Worm (Caenorhabditis elegans): ENCODE data around the gene nhr-61.

Gene nhr-61

DNA sequence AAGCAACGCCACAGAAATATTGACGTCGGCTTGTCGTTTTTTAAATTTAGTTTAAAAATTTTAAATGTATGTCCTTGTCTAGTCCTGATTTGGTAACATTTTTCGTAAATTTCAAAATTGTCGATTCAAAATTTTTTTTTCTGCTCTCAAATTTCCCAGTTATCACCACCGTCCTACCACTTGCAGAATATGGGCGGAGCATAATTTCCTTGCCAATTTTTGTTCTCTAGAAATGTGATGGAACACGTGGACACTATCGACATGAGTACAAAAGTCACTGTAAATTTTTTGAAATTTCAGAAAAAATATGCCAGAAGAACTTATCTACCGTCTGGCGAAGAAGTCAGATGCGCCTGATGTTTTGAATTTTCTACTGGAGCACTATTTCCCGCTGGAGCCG, 36.9 kb upstream of the nhr-61 start, which contains the start of gene R05H10.7:
TSS of gene R05H10.7 (plus strand) at position 301 of the 400 bp plus-strand sequence.
- no peak for TF ChIP-seq Y79H2A.3 (GFP tag; conservative IDR thresholded peaks at IDR 0.05)
- TF ChIP-seq cebp-2 (GFP tag; IDR thresholded peaks at IDR 0.05), result no peak
- TF ChIP-seq F49E8.2 (tag; optimal IDR thresholded peaks at IDR 0.05; ENCODE audit: insufficient read depth), result no peak
- no peak for TF ChIP-seq ceh-40 (GFP tag; IDR thresholded peaks at IDR 0.05)
- TF ChIP-seq B0261.1 (tag; optimal IDR thresholded peaks at IDR 0.05), result no peak
- no peak for TF ChIP-seq C06A6.2 (GFP tag; conservative IDR thresholded peaks at IDR 0.05)
- no peak for TF ChIP-seq B0336.3 (GFP tag; IDR thresholded peaks at IDR 0.05)
- no peak for TF ChIP-seq T07F8.4 (tag; optimal IDR thresholded peaks at IDR 0.05)
- no peak for TF ChIP-seq xnd-1 (tag; optimal IDR thresholded peaks at IDR 0.05)
- no peak for TF ChIP-seq F57A8.1 (GFP tag; optimal IDR thresholded peaks at IDR 0.05)
- no peak for TF ChIP-seq lin-54 (GFP tag; optimal IDR thresholded peaks at IDR 0.05)
- no peak for TF ChIP-seq snpc-1.1 (tag; optimal IDR thresholded peaks at IDR 0.05; ENCODE audit: insufficient read depth)
- TF ChIP-seq F10E7.11 (tag; optimal IDR thresholded peaks at IDR 0.05), result no peak
- no peak for TF ChIP-seq snpc-1.3 (tag; optimal IDR thresholded peaks at IDR 0.05; ENCODE audit: insufficient read depth)
- TF ChIP-seq egrh-3 (GFP tag; IDR thresholded peaks at IDR 0.05), result no peak
- TF ChIP-seq egl-44 (GFP tag; IDR thresholded peaks at IDR 0.05), result no peak
- TF ChIP-seq tbx-9 (tag; optimal IDR thresholded peaks at IDR 0.05; ENCODE audit: borderline replicate concordance), result no peak

DNA sequence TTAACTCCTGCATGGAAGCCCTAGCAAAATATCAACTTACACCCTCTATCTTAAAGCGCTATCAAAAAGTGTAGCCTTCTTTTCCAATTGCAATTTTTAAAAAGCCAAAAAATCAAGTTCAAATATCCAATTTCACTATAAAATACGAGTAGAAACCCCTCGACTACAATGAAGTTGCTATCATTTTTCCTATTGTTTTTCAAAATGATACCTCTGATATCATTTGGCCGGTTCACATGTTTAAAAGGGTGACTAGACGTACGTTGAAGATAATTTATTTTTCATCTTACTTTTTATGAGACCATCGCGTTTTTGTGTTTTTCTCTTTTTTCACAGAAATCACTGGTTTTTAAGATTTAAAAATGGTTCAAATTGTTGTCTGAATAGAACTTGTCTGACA, 33.1 kb upstream of the nhr-61 start, which contains the start of gene R05H10.1:
TSS of gene R05H10.1 (plus strand) at position 334 of the 400 bp plus-strand sequence.
- TF ChIP-seq bed-2 (GFP tag; IDR thresholded peaks at IDR 0.05) (no peak), athp-1 (tag; optimal IDR thresholded peaks at IDR 0.05) (no peak), rec-8 (tag; optimal IDR thresholded peaks at IDR 0.05) (no peak), lin-40 (tag; optimal IDR thresholded peaks at IDR 0.05) (no peak), egl-18 (GFP tag; IDR thresholded peaks at IDR 0.05) (no peak), lsl-1 (GFP tag; optimal IDR thresholded peaks at IDR 0.05) (no peak), D2030.7 (GFP tag; IDR thresholded peaks at IDR 0.05) (no peak), ceh-100 (GFP tag; IDR thresholded peaks at IDR 0.05) (no peak), nhr-120 (GFP tag; IDR thresholded peaks at IDR 0.05) (no peak), C06A6.2 (GFP tag; conservative IDR thresholded peaks at IDR 0.05) (no peak), ama-1 (optimal IDR thresholded peaks at IDR 0.05) (no peak), ama-1 (GFP tag; optimal IDR thresholded peaks at IDR 0.05) (no peak), cebp-2 (GFP tag; IDR thresholded peaks at IDR 0.05) (no peak), Y53F4B.3 (GFP tag; IDR thresholded peaks at IDR 0.05) (no peak), F22D6.2 (tag; optimal IDR thresholded peaks at IDR 0.05) (no peak), ceh-58 (GFP tag; IDR thresholded peaks at IDR 0.05) (no peak), him-1 (tag; optimal IDR thresholded peaks at IDR 0.05) (no peak), hmg-1.2 (GFP tag; IDR thresholded peaks at IDR 0.05) (no peak)

DNA sequence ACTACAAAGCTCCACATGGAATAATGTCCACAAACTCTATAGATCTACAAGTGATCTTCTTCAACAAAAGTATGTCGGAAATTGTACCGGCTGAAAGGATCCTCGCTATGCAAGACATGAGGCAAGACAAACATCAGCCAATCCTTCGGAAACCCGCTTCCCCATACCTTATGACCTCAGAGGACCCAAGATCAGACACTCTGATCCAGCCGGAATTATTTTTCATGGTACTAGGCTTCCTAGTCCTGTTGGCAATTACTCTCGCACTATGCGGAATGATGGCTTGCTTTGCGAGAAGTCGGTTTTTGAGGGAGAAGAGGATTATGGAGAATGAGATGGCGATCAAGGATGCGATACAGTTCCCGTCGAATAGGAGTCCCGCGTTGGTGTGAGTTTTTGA, 31.6 kb upstream of the nhr-61 start:
- TF ChIP-seq nhr-27 (tag; optimal IDR thresholded peaks at IDR 0.05) (no peak), lin-40 (tag; optimal IDR thresholded peaks at IDR 0.05) (no peak), him-1 (tag; optimal IDR thresholded peaks at IDR 0.05) (no peak), pbrm-1 (GFP tag; IDR thresholded peaks at IDR 0.05) (no peak), madf-8 (GFP tag; conservative IDR thresholded peaks at IDR 0.05) (no peak), rpc-1 (optimal IDR thresholded peaks at IDR 0.05) (no peak), rpc-1 (tag; optimal IDR thresholded peaks at IDR 0.05) (no peak), F23B12.7 (tag; optimal IDR thresholded peaks at IDR 0.05; ENCODE audit: insufficient read depth) (no peak), aptf-3 (GFP tag; IDR thresholded peaks at IDR 0.05) (no peak), madf-3 (GFP tag; IDR thresholded peaks at IDR 0.05) (no peak), Y53G8AR.9 (GFP tag; conservative IDR thresholded peaks at IDR 0.05) (no peak), bed-1 (GFP tag; IDR thresholded peaks at IDR 0.05) (no peak), dpl-1 (GFP tag; optimal IDR thresholded peaks at IDR 0.05) (no peak), let-607 (tag; optimal IDR thresholded peaks at IDR 0.05) (no peak), ceh-79 (tag; optimal IDR thresholded peaks at IDR 0.05) (no peak), snpc-1.1 (tag; optimal IDR thresholded peaks at IDR 0.05; ENCODE audit: insufficient read depth) (no peak), madf-10 (tag; optimal IDR thresholded peaks at IDR 0.05) (no peak), mel-28 (tag; optimal IDR thresholded peaks at IDR 0.05; ENCODE audit: borderline replicate concordance) (no peak), cebp-2 (GFP tag; IDR thresholded peaks at IDR 0.05) (no peak)
